Worm (Caenorhabditis elegans) whole organism, late embryonic: ENCODE measurements around the gene ZK643.6.

Experiments
- C08G9.2 ChIP-seq: sonication (generic microtip); optimal IDR thresholded peaks from 2 replicates; lab custom pipeline; 2016; ENCODE audit warnings: mild to moderate bottlenecking, missing genetic modification characterization, moderate library complexity, missing compliant biosample characterization
- K02D7.2 ChIP-seq: sonication (generic microtip); optimal IDR thresholded peaks from 2 replicates; lab custom pipeline; 2017; ENCODE audit warnings: mild to moderate bottlenecking, missing genetic modification characterization, missing compliant biosample characterization
- K09A11.1 ChIP-seq: sonication (generic microtip); optimal IDR thresholded peaks from 2 replicates; lab custom pipeline; 2017; ENCODE audit warnings: antibody characterized with exemption, mild to moderate bottlenecking, missing genetic modification characterization, missing compliant biosample characterization; ENCODE audit not compliant: insufficient read depth
- T23F11.4 ChIP-seq: fragments of 200-800 bp; sonication (Bioruptor generic); optimal IDR thresholded peaks from 2 replicates; lab custom pipeline; 2018; ENCODE audit warnings: mild to moderate bottlenecking, missing genetic modification characterization, missing compliant biosample characterization
- ahr-1 ChIP-seq: sonication (generic microtip); optimal IDR thresholded peaks from 2 replicates; lab custom pipeline; 2016; ENCODE audit warnings: missing genetic modification characterization, missing compliant biosample characterization
- ama-1 ChIP-seq: fragments of 150-350 bp; optimal IDR thresholded peaks from 2 replicates; lab custom pipeline; 2014
- ceh-2 ChIP-seq: sonication (generic microtip); optimal IDR thresholded peaks from 2 replicates; lab custom pipeline; 2016; ENCODE audit warnings: missing genotype, missing genetic modification characterization, missing compliant biosample characterization
- ceh-22 ChIP-seq: sonication (generic microtip); optimal IDR thresholded peaks from 2 replicates; lab custom pipeline; 2017; ENCODE audit warnings: missing biosample characterization, missing genetic modification characterization
- ceh-24 ChIP-seq: sonication (generic microtip); optimal IDR thresholded peaks from 2 replicates; lab custom pipeline; 2016; ENCODE audit warnings: mild to moderate bottlenecking, missing genetic modification characterization, missing compliant biosample characterization
- ceh-31 ChIP-seq: sonication (generic microtip); optimal IDR thresholded peaks from 2 replicates; lab custom pipeline; 2016; ENCODE audit warnings: missing genetic modification characterization, missing compliant biosample characterization
- ceh-48 ChIP-seq: sonication (generic microtip); optimal IDR thresholded peaks from 2 replicates; lab custom pipeline; 2016; ENCODE audit warnings: missing genetic modification characterization, inconsistent platforms, missing compliant biosample characterization
- ceh-6 ChIP-seq: fragments of 200-800 bp; sonication (Bioruptor generic); optimal IDR thresholded peaks from 2 replicates; lab custom pipeline; 2018; ENCODE audit warnings: mild to moderate bottlenecking, missing genetic modification characterization, missing compliant biosample characterization
- che-1 ChIP-seq: sonication (generic microtip); optimal IDR thresholded peaks from 2 replicates; lab custom pipeline; 2016; ENCODE audit warnings: mild to moderate bottlenecking, missing genetic modification characterization, missing compliant biosample characterization
- dmd-4 ChIP-seq: sonication (generic microtip); optimal IDR thresholded peaks from 2 replicates; lab custom pipeline; 2016; ENCODE audit warnings: borderline replicate concordance, missing genetic modification characterization, missing compliant biosample characterization
- dve-1 ChIP-seq: sonication (generic microtip); optimal IDR thresholded peaks from 2 replicates; lab custom pipeline; 2017; ENCODE audit warnings: antibody characterized with exemption, mild to moderate bottlenecking, missing genetic modification characterization, missing compliant biosample characterization
- elt-2 ChIP-seq: sonication (generic microtip); optimal IDR thresholded peaks from 2 replicates; lab custom pipeline; 2016; ENCODE audit warnings: missing genetic modification reagents, missing genetic modification characterization, missing compliant biosample characterization
- elt-4 ChIP-seq: sonication (generic microtip); optimal IDR thresholded peaks from 2 replicates; lab custom pipeline; 2016; ENCODE audit warnings: missing genetic modification characterization, missing compliant biosample characterization
- fax-1 ChIP-seq: sonication (generic microtip); optimal IDR thresholded peaks from 2 replicates; lab custom pipeline; 2016; ENCODE audit warnings: missing genotype, missing genetic modification characterization, missing compliant biosample characterization
- fkh-6 ChIP-seq: sonication (generic microtip); optimal IDR thresholded peaks from 2 replicates; lab custom pipeline; 2016; ENCODE audit warnings: missing genetic modification characterization, missing compliant biosample characterization
- hlh-15 ChIP-seq: sonication (generic microtip); optimal IDR thresholded peaks from 2 replicates; lab custom pipeline; 2016; ENCODE audit warnings: missing genetic modification characterization, missing compliant biosample characterization
- hlh-30 ChIP-seq: sonication (generic microtip); optimal IDR thresholded peaks from 2 replicates; lab custom pipeline; 2017; ENCODE audit warnings: antibody characterized with exemption, missing genetic modification characterization, missing compliant biosample characterization; ENCODE audit not compliant: insufficient read depth
- hlh-6 ChIP-seq: sonication (generic microtip); optimal IDR thresholded peaks from 2 replicates; lab custom pipeline; 2016; ENCODE audit warnings: missing genotype, missing genetic modification characterization, missing compliant biosample characterization
- hlh-8 ChIP-seq: sonication (generic microtip); optimal IDR thresholded peaks from 2 replicates; lab custom pipeline; 2016; ENCODE audit warnings: missing genotype, missing genetic modification characterization, missing compliant biosample characterization
- lim-6 ChIP-seq: sonication (generic microtip); optimal IDR thresholded peaks from 2 replicates; lab custom pipeline; 2016; ENCODE audit warnings: missing genetic modification characterization, missing compliant biosample characterization
- mec-3 ChIP-seq: sonication (generic microtip); optimal IDR thresholded peaks from 2 replicates; lab custom pipeline; 2016; ENCODE audit warnings: borderline replicate concordance, missing genetic modification characterization, missing compliant biosample characterization
- nfya-1 ChIP-seq: sonication (generic microtip); optimal IDR thresholded peaks from 2 replicates; lab custom pipeline; 2017; ENCODE audit warnings: missing genetic modification characterization, mild to moderate bottlenecking, missing compliant biosample characterization, antibody characterized with exemption, moderate library complexity
- nhr-11 ChIP-seq: fragments of 150-350 bp; optimal IDR thresholded peaks from 2 replicates; lab custom pipeline; 2014; ENCODE audit warnings: missing biosample characterization, missing genetic modification characterization
- nhr-232 ChIP-seq: sonication (generic microtip); optimal IDR thresholded peaks from 2 replicates; lab custom pipeline; 2016; ENCODE audit warnings: missing genetic modification characterization, missing compliant biosample characterization
- pat-9 ChIP-seq: fragments of 200-800 bp; sonication (Bioruptor generic); optimal IDR thresholded peaks from 2 replicates; lab custom pipeline; 2018; ENCODE audit warnings: mild to moderate bottlenecking, missing genetic modification characterization, moderate library complexity, missing compliant biosample characterization
- pax-1 ChIP-seq: fragments of 150-350 bp; optimal IDR thresholded peaks from 2 replicates; lab custom pipeline; 2014; ENCODE audit warnings: missing biosample characterization, missing genetic modification characterization
- pha-4 ChIP-seq: fragments of 150-350 bp; optimal IDR thresholded peaks from 2 replicates; lab custom pipeline; 2018; ENCODE audit warnings: missing biosample characterization, missing genetic modification reagents, missing genetic modification characterization
- pqm-1 ChIP-seq: sonication (generic microtip); optimal IDR thresholded peaks from 2 replicates; lab custom pipeline; 2016; ENCODE audit warnings: missing genetic modification characterization, missing compliant biosample characterization
- pros-1 ChIP-seq: fragments of 150-350 bp; optimal IDR thresholded peaks from 2 replicates; lab custom pipeline; 2014; ENCODE audit warnings: missing biosample characterization, missing genetic modification reagents, missing genetic modification characterization
- ref-2 ChIP-seq: sonication (generic microtip); optimal IDR thresholded peaks from 2 replicates; lab custom pipeline; 2016; ENCODE audit warnings: missing genetic modification characterization, missing compliant biosample characterization
- sdc-2 ChIP-seq: sonication (generic microtip); optimal IDR thresholded peaks from 2 replicates; lab custom pipeline; 2016; ENCODE audit warnings: missing genotype, missing genetic modification characterization, missing compliant biosample characterization
- tbx-2 ChIP-seq: sonication (generic microtip); optimal IDR thresholded peaks from 2 replicates; lab custom pipeline; 2016; ENCODE audit warnings: missing genetic modification characterization, missing compliant biosample characterization
- tbx-7 ChIP-seq: sonication (generic microtip); optimal IDR thresholded peaks from 2 replicates; lab custom pipeline; 2016; ENCODE audit warnings: missing genotype, missing genetic modification characterization, missing compliant biosample characterization
- ttx-3 ChIP-seq: sonication (generic microtip); optimal IDR thresholded peaks from 2 replicates; lab custom pipeline; 2016; ENCODE audit warnings: missing genetic modification reagents, missing genetic modification characterization, missing compliant biosample characterization
- unc-42 ChIP-seq: sonication (generic microtip); optimal IDR thresholded peaks from 2 replicates; lab custom pipeline; 2016; ENCODE audit warnings: missing genotype, missing genetic modification characterization, missing compliant biosample characterization
- unc-55 ChIP-seq: sonication (generic microtip); optimal IDR thresholded peaks from 2 replicates; lab custom pipeline; 2017; ENCODE audit warnings: missing biosample characterization, missing genetic modification reagents, missing genetic modification characterization
- unc-86 ChIP-seq: sonication (generic microtip); optimal IDR thresholded peaks from 2 replicates; lab custom pipeline; 2016; ENCODE audit warnings: missing genetic modification characterization, missing compliant biosample characterization
- zip-5 ChIP-seq: sonication (generic microtip); optimal IDR thresholded peaks from 2 replicates; lab custom pipeline; 2016; ENCODE audit warnings: missing genetic modification characterization, missing compliant biosample characterization

ZK643.6 gene

ce11 chrIII:8967639-8968038 is 7.1 kb upstream of the ZK643.6 start, which contains the start of the genes bud-13 and rpap-2:
bud-13 (minus strand) TSS chrIII:8967727.
rpap-2 (plus strand) TSS chrIII:8967967.
- TF ChIP-seq ceh-6 (GFP tag; lab: Kevin White, UChicago) (no peak), hlh-8 (tag; lab: Kevin White, UChicago) (peak; percentile 22), ceh-2 (tag; lab: Kevin White, UChicago) (peak; percentile 8), ceh-31 (tag; lab: Kevin White, UChicago) (peak; percentile 46), zip-5 (tag; lab: Kevin White, UChicago) (peak; percentile 15), tbx-2 (tag; lab: Kevin White, UChicago) (peak; percentile 36), fax-1 (tag; lab: Kevin White, UChicago) (no peak)

- no peak for TF ChIP-seq sdc-2
- no peak for TF ChIP-seq nhr-11 (tag; lab: Kevin White, UChicago)
- TF ChIP-seq unc-55 (GFP tag; lab: Kevin White, UChicago): no peak
- TF ChIP-seq dve-1 (tag; lab: Kevin White, UChicago): peak; percentile 43
- no peak for TF ChIP-seq K02D7.2 (tag; lab: Kevin White, UChicago)
- TF ChIP-seq ama-1 (lab: Kevin White, UChicago): no peak
These were observed 4.2 kb upstream of the ZK643.6 start for ce11 chrIII:8964684-8965283.

ce11 chrIII:8962475-8962874 is 1.9 kb upstream of the ZK643.6 start:
- no peak for TF ChIP-seq hlh-6 (tag; lab: Kevin White, UChicago)

ce11 chrIII:8961993-8962392 is 1.4 kb upstream of the ZK643.6 start, which contains the start of gene grl-25:
grl-25 (plus strand) TSS chrIII:8962293.
- TF ChIP-seq pqm-1 (tag; lab: Kevin White, UChicago): no peak
- no peak for TF ChIP-seq che-1 (tag; lab: Kevin White, UChicago)
- TF ChIP-seq lim-6: no peak
- TF ChIP-seq ceh-31 (tag; lab: Kevin White, UChicago): no peak
- no peak for TF ChIP-seq tbx-7 (tag; lab: Kevin White, UChicago)
- no peak for TF ChIP-seq mec-3 (tag; lab: Kevin White, UChicago)
- TF ChIP-seq ceh-48: no peak
- TF ChIP-seq K09A11.1: no peak
- TF ChIP-seq ttx-3 (tag; lab: Kevin White, UChicago): no peak
- TF ChIP-seq zip-5 (tag; lab: Kevin White, UChicago): no peak
- TF ChIP-seq T23F11.4 (GFP tag; lab: Kevin White, UChicago): no peak
- TF ChIP-seq dmd-4 (tag; lab: Kevin White, UChicago): no peak
- TF ChIP-seq pros-1: no peak
- no peak for TF ChIP-seq ref-2 (tag; lab: Kevin White, UChicago)
- TF ChIP-seq hlh-6 (tag; lab: Kevin White, UChicago): no peak
- no peak for TF ChIP-seq C08G9.2 (tag; lab: Kevin White, UChicago)
- no peak for TF ChIP-seq fkh-6 (tag; lab: Kevin White, UChicago)

ce11 chrIII:8956146-8956646 is 4.4 kb downstream of the ZK643.6 start, which contains the start of the genes ZK643.5 and ZK643.2:
ZK643.5 (minus strand) TSS chrIII:8956196.
ZK643.2 (plus strand) TSS chrIII:8956540.
- TF ChIP-seq pha-4 (tag; lab: Kevin White, UChicago) (no peak), ahr-1 (no peak), ceh-22 (tag; lab: Kevin White, UChicago) (no peak), ama-1 (lab: Kevin White, UChicago) (no peak), pqm-1 (tag; lab: Kevin White, UChicago) (no peak), nhr-232 (tag; lab: Kevin White, UChicago) (no peak), hlh-15 (no peak), K09A11.1 (no peak), che-1 (tag; lab: Kevin White, UChicago) (no peak), hlh-30 (no peak), elt-2 (tag; lab: Kevin White, UChicago) (no peak), zip-5 (tag; lab: Kevin White, UChicago) (no peak), ceh-24 (tag; lab: Kevin White, UChicago) (no peak), pat-9 (no peak), unc-42 (tag; lab: Kevin White, UChicago) (peak; percentile 76), elt-4 (tag; lab: Kevin White, UChicago) (no peak), ceh-31 (tag; lab: Kevin White, UChicago) (peak; percentile 43), C08G9.2 (tag; lab: Kevin White, UChicago) (no peak), unc-55 (GFP tag; lab: Kevin White, UChicago) (no peak), K02D7.2 (tag; lab: Kevin White, UChicago) (no peak), ceh-6 (GFP tag; lab: Kevin White, UChicago) (no peak), unc-86 (tag; lab: Kevin White, UChicago) (no peak), pax-1 (tag; lab: Kevin White, UChicago) (no peak), ceh-48 (peak; percentile 99), nfya-1 (tag; lab: Kevin White, UChicago) (peak; percentile 49)
